Fruit fly (Drosophila melanogaster): ENCODE data around the gene Muc11A.

- TF ChIP-seq CG10669 (GFP tag; optimal IDR thresholded peaks at IDR 0.05) (no peak), CG3032 (tag; optimal IDR thresholded peaks at IDR 0.05) (no peak)
Observed at dm6 chrX:12035207-12035606, 24.4 kb upstream of the Muc11A start.

Measured in whole organism, prepupa.